Fruit fly (Drosophila melanogaster): ENCODE results near the gene Prosbeta6.

dm6 chr3L:16653679-16654078, 43.5 kb upstream of the Prosbeta6 start:
- no peak for TF ChIP-seq woc (GFP tag; optimal IDR thresholded peaks at IDR 0.05)
- TF ChIP-seq tai (GFP tag; optimal IDR thresholded peaks at IDR 0.05): no peak
- TF ChIP-seq CG9705 (GFP tag; optimal IDR thresholded peaks at IDR 0.05): no peak
- no peak for TF ChIP-seq Jra (GFP tag; optimal IDR thresholded peaks at IDR 0.05)
- TF ChIP-seq CrebA (GFP tag; optimal IDR thresholded peaks at IDR 0.05; ENCODE audit: borderline replicate concordance): no peak
- TF ChIP-seq dmrt93B (GFP tag; optimal IDR thresholded peaks at IDR 0.05): no peak
- TF ChIP-seq pan (optimal IDR thresholded peaks at IDR 0.05): no peak
- no peak for TF ChIP-seq Sp1 (GFP tag; optimal IDR thresholded peaks at IDR 0.05)

Measured in whole organism, wandering third instar larva.